Worm (Caenorhabditis elegans): Measurements from ENCODE around the gene col-124.
A peak's percentile ranks its signal among the peaks of the same experiment; 100 is the strongest.

ce11 chrIV:10222122-10222589 lies 5.9 kb downstream of the col-124 start, which contains the start of gene C24F3.2:
- no peak for TF ChIP-seq aly-2 (tag; optimal IDR thresholded peaks at IDR 0.05)
- TF ChIP-seq mdl-1 (tag; optimal IDR thresholded peaks at IDR 0.05): no peak
- TF ChIP-seq fkh-10 (GFP tag; optimal IDR thresholded peaks at IDR 0.05): peak; percentile 4
- TF ChIP-seq fos-1 (tag; optimal IDR thresholded peaks at IDR 0.05): no peak
- TF ChIP-seq lin-39 (tag; optimal IDR thresholded peaks at IDR 0.05): peak; percentile 75
- TF ChIP-seq unc-39 (tag; optimal IDR thresholded peaks at IDR 0.05): no peak
- no peak for TF ChIP-seq ceh-9 (tag; optimal IDR thresholded peaks at IDR 0.05)
- no peak for TF ChIP-seq nhr-11 (tag; optimal IDR thresholded peaks at IDR 0.05)
- peak; percentile 48 for TF ChIP-seq jun-1 (tag; optimal IDR thresholded peaks at IDR 0.05)
- TF ChIP-seq zag-1 (tag; optimal IDR thresholded peaks at IDR 0.05): no peak
- TF ChIP-seq ztf-11 (tag; optimal IDR thresholded peaks at IDR 0.05): no peak
- TF ChIP-seq lin-15B (tag; optimal IDR thresholded peaks at IDR 0.05): peak; percentile 69
- peak; percentile 73 for TF ChIP-seq egl-5 (tag; optimal IDR thresholded peaks at IDR 0.05)
